Worm (Caenorhabditis elegans) whole organism, mixed stage, embryonic: Measurements from ENCODE around the gene drd-50.

Source experiments
- ceh-83 ChIP-seq: fragments of 200-800 bp; sonication (Bioruptor generic); optimal IDR thresholded peaks from 2 replicates; lab custom pipeline; 2018; ENCODE audit warnings: mild to moderate bottlenecking, missing genetic modification characterization, missing compliant biosample characterization
- snpc-4 ChIP-seq: fragments of 150-350 bp; optimal IDR thresholded peaks from 2 replicates; lab custom pipeline; 2014; ENCODE audit warnings: missing biosample characterization, missing genetic modification characterization
- unc-62 ChIP-seq: fragments of 150-350 bp; optimal IDR thresholded peaks from 2 replicates; lab custom pipeline; 2014; ENCODE audit warnings: missing biosample characterization, missing genetic modification reagents, missing genetic modification characterization
- ztf-11 ChIP-seq: fragments of 150-350 bp; optimal IDR thresholded peaks from 2 replicates; lab custom pipeline; 2014; ENCODE audit warnings: missing biosample characterization, missing genetic modification characterization

DNA sequence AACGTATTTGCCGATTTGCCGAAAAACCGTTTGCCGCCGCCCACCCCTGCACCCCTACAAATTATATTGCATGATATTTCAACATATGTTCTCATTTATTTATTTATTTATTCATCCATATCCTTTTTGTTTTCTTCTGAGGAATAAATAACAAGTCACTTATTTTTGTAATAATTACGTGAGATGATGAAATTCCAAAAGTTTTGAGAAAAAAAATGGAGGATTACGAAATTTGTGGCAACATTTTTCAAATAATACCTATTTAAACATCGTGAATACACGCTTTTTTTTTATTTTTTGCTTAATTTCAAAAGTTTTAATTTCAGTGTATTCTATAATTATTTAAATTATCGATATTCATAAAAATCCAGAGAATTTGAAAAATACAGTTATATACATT, 20.6 kb upstream of the drd-50 start:
- no peak for TF ChIP-seq ceh-83 (GFP tag; lab: Kevin White, UChicago)
- TF ChIP-seq snpc-4 (tag; lab: Kevin White, UChicago) = no peak
- TF ChIP-seq unc-62 (GFP tag; lab: Kevin White, UChicago) = no peak
- no peak for TF ChIP-seq ztf-11
